Worm (Caenorhabditis elegans) whole organism, midembryonic: ENCODE measurements around the gene his-60.

Experiments used
- T22C8.4 ChIP-seq: fragments of 200-800 bp; sonication (Bioruptor generic); IDR thresholded peaks from 2 replicates; pipeline ENCODE4 v1.3.6; 2022; ENCODE audit warnings: missing genetic modification characterization, missing compliant biosample characterization
- cog-1 ChIP-seq: sonication (generic microtip); optimal IDR thresholded peaks from 2 replicates; lab custom pipeline; 2016; ENCODE audit warnings: missing genetic modification characterization, missing compliant biosample characterization
- flt-1 ChIP-seq: fragments of 200-800 bp; sonication (Bioruptor generic); IDR thresholded peaks from 2 replicates; pipeline ENCODE4 v1.3.6; 2022; ENCODE audit warnings: missing genetic modification characterization, missing compliant biosample characterization
- klf-2 ChIP-seq: fragments of 200-800 bp; sonication (Bioruptor generic); conservative IDR thresholded peaks from 2 replicates; pipeline ENCODE4 v1.3.6; 2022; ENCODE audit warnings: missing genetic modification reagents, missing genetic modification characterization, missing compliant biosample characterization
- med-1 ChIP-seq: sonication (generic microtip); optimal IDR thresholded peaks from 2 replicates; lab custom pipeline; 2017; ENCODE audit warnings: missing genetic modification characterization, mild to moderate bottlenecking, missing compliant biosample characterization, antibody characterized with exemption, missing genetic modification reagents; ENCODE audit not compliant: insufficient read depth
- ref-1 ChIP-seq: fragments of 200-800 bp; sonication (Bioruptor generic); conservative IDR thresholded peaks from 2 replicates; pipeline ENCODE4 v1.3.6; 2022; ENCODE audit warnings: missing genetic modification reagents, missing genetic modification characterization, missing compliant biosample characterization
- tab-1 ChIP-seq: fragments of 200-800 bp; sonication (Bioruptor generic); IDR thresholded peaks from 2 replicates; pipeline ENCODE4 v1.3.6; 2022; ENCODE audit warnings: missing genetic modification characterization, missing compliant biosample characterization
- ztf-23 ChIP-seq: fragments of 200-800 bp; sonication (Bioruptor generic); IDR thresholded peaks from 2 replicates; pipeline ENCODE4 v1.3.6; 2022; ENCODE audit warnings: missing genetic modification reagents, missing genetic modification characterization, missing compliant biosample characterization
- ztf-29 ChIP-seq: fragments of 200-800 bp; sonication (Bioruptor generic); IDR thresholded peaks from 2 replicates; pipeline ENCODE4 v1.3.6; 2022; ENCODE audit warnings: missing genetic modification reagents, missing genetic modification characterization, missing compliant biosample characterization

his-60 gene

DNA sequence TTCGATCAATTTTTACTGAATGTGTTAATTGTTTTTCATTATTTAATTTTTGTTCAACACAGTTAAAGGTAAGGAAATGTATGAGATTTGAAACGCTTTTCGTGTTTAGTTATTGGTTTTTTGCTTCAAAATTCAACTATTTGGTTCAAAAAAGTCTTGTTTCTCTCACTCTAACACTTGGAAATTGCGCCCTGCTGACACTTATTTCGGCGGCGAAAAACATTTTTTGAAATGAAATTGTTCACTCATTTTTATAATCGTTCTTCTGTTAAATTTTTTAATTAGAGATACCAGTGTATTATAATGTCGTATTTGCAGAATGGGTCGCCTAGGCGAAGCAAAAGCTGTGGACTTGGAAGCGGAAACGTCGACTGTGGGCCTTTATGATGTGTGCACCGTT lies 9.7 kb downstream of the his-60 start, which contains the start of gene rod-1:
TSS of gene rod-1 (plus strand) at position 319 of the 400 bp plus-strand sequence.
- TF ChIP-seq klf-2 (no peak), med-1 (no peak), T22C8.4 (GFP tag; lab: Robert Waterston, UW) (no peak), ref-1 (GFP tag; lab: Robert Waterston, UW) (no peak)

DNA sequence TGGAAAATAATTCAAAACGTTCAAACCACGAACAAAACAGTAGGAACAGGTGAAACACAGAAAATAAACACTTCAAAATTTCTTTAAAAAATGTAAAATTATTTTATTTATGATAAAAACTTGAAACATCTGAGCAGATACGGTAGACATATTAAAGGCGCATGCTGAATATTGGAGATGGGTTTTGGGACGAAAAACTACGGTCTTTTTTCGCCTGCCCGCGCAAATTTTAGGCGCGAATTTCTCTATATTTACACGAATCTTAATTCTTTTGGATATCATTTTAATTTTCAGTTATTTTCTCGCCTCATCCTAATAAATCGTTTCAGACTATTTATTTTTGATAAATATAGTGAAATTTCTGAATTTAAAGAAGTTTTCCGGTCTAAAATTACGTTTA lies 10.1 kb downstream of the his-60 start:
- TF ChIP-seq tab-1, result no peak
- TF ChIP-seq ztf-23 (GFP tag; lab: Robert Waterston, UW), result no peak
- TF ChIP-seq T22C8.4 (GFP tag; lab: Robert Waterston, UW), result no peak
- no peak for TF ChIP-seq cog-1
- no peak for TF ChIP-seq med-1
- TF ChIP-seq flt-1, result no peak
- no peak for TF ChIP-seq klf-2
- no peak for TF ChIP-seq ref-1 (GFP tag; lab: Robert Waterston, UW)
- no peak for TF ChIP-seq ztf-29 (GFP tag; lab: Robert Waterston, UW)

DNA sequence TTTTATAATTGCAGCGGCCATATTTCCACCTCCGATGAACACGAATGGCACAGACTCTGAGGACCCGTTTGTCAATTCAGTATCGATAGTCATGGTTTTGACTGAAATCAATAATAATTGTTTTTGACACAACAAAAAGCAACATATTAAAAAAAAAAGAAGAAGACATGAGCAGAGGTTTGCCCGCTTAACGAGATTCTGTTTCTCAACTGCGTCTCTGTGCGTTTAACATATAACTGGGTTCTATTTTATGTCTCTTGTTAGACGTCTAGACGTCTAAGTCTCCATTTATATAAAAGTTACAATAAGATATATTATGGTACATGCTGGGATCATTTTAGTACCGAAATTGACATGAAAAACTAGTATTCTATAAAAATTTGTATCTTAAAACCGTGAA lies 10.6 kb downstream of the his-60 start, which contains the start of gene pycr-4:
TSS of gene pycr-4 (minus strand) at position 101 of the 400 bp plus-strand sequence.
- no peak for TF ChIP-seq T22C8.4 (GFP tag; lab: Robert Waterston, UW)
- no peak for TF ChIP-seq klf-2
- no peak for TF ChIP-seq ztf-29 (GFP tag; lab: Robert Waterston, UW)
- no peak for TF ChIP-seq flt-1
- TF ChIP-seq tab-1, result no peak
- no peak for TF ChIP-seq med-1
- TF ChIP-seq ztf-23 (GFP tag; lab: Robert Waterston, UW), result no peak
- no peak for TF ChIP-seq cog-1
- no peak for TF ChIP-seq ref-1 (GFP tag; lab: Robert Waterston, UW)

DNA sequence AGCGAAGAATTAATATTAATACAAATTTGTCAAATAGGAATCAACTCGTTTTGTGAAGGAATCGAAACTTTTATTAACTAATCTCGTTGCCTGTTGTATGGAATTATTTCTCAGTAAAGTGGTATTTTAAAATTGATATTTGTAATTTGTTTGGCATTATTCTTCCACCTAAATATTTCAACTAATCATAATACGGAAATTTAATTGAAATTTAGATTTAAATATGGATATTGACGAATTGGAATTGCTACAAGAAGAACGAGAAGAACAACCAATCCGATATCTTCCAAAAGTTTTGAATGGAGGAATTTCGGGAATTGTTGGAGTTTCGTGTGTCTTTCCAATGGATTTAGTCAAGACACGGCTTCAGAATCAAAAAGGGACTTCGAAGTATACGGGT lies 13.0 kb downstream of the his-60 start, which contains the start of gene slc-25A18.2:
TSS of gene slc-25A18.2 (plus strand) at position 216 of the 400 bp plus-strand sequence.
- no peak for TF ChIP-seq T22C8.4 (GFP tag; lab: Robert Waterston, UW)
- no peak for TF ChIP-seq ztf-29 (GFP tag; lab: Robert Waterston, UW)
- no peak for TF ChIP-seq ref-1 (GFP tag; lab: Robert Waterston, UW)
- no peak for TF ChIP-seq med-1
- TF ChIP-seq klf-2, result no peak
- TF ChIP-seq flt-1, result no peak
- TF ChIP-seq tab-1, result no peak
- TF ChIP-seq ztf-23 (GFP tag; lab: Robert Waterston, UW), result no peak

- no peak for TF ChIP-seq T22C8.4 (GFP tag; lab: Robert Waterston, UW)
- TF ChIP-seq med-1, result no peak
- no peak for TF ChIP-seq tab-1
- TF ChIP-seq ztf-23 (GFP tag; lab: Robert Waterston, UW), result no peak
- TF ChIP-seq ref-1 (GFP tag; lab: Robert Waterston, UW), result no peak
- no peak for TF ChIP-seq klf-2
- TF ChIP-seq ztf-29 (GFP tag; lab: Robert Waterston, UW), result no peak
- no peak for TF ChIP-seq cog-1
- TF ChIP-seq flt-1, result no peak
These were observed 14.6 kb downstream of the his-60 start, which contains the start of the genes plk-3 and F55G1.6 for ce11 chrIV:7473159-7473649. plk-3 (minus strand) TSS chrIV:7473209. F55G1.6 (plus strand) TSS chrIV:7473517.

- TF ChIP-seq med-1 (no peak), klf-2 (no peak), flt-1 (no peak), tab-1 (no peak), ref-1 (GFP tag; lab: Robert Waterston, UW) (no peak), cog-1 (no peak), ztf-29 (GFP tag; lab: Robert Waterston, UW) (no peak), ztf-23 (GFP tag; lab: Robert Waterston, UW) (no peak), T22C8.4 (GFP tag; lab: Robert Waterston, UW) (no peak)
These were observed 17.9 kb downstream of the his-60 start, which contains the start of gene F55G1.7 for ce11 chrIV:7469782-7470413. F55G1.7 (minus strand) TSS chrIV:7469832.

- TF ChIP-seq med-1 (no peak), tab-1 (no peak), ztf-23 (GFP tag; lab: Robert Waterston, UW) (no peak), ztf-29 (GFP tag; lab: Robert Waterston, UW) (no peak), flt-1 (no peak), klf-2 (no peak), T22C8.4 (GFP tag; lab: Robert Waterston, UW) (no peak), cog-1 (no peak), ref-1 (GFP tag; lab: Robert Waterston, UW) (no peak)
These were observed 19.2 kb downstream of the his-60 start for ce11 chrIV:7468638-7469037.

- TF ChIP-seq ztf-23 (GFP tag; lab: Robert Waterston, UW) (no peak), klf-2 (no peak), T22C8.4 (GFP tag; lab: Robert Waterston, UW) (no peak)
These were observed 20.6 kb downstream of the his-60 start for ce11 chrIV:7467170-7467569.

DNA sequence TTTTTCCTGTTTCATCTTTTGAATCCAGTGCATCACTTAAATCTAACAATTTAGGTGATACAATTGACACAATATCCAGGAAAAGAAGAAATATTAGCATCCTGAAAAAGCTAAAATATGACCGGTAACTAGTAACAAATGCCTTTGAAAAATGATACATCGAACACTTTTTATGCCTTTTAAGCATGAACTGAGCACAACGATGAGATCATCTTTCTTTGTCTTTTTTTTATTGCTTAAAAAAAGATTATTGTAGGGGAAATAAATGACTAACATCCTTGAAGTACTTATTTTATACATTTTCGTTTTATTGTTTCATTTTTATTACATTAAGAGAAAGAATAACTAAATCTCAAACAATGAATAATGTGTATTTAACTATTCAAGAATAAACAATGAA lies 21.9 kb downstream of the his-60 start, which contains the start of gene F13B6.3:
TSS of gene F13B6.3 (minus strand) at position 101 of the 400 bp plus-strand sequence.
- TF ChIP-seq T22C8.4 (GFP tag; lab: Robert Waterston, UW), result no peak
- TF ChIP-seq cog-1, result no peak
- no peak for TF ChIP-seq flt-1
- TF ChIP-seq ztf-23 (GFP tag; lab: Robert Waterston, UW), result no peak
- no peak for TF ChIP-seq ref-1 (GFP tag; lab: Robert Waterston, UW)
- no peak for TF ChIP-seq tab-1
- TF ChIP-seq ztf-29 (GFP tag; lab: Robert Waterston, UW), result no peak
- no peak for TF ChIP-seq med-1
- TF ChIP-seq klf-2, result no peak

- TF ChIP-seq klf-2, result no peak
- no peak for TF ChIP-seq ref-1 (GFP tag; lab: Robert Waterston, UW)
- no peak for TF ChIP-seq cog-1
- TF ChIP-seq tab-1, result no peak
- TF ChIP-seq ztf-29 (GFP tag; lab: Robert Waterston, UW), result no peak
- TF ChIP-seq med-1, result no peak
- no peak for TF ChIP-seq ztf-23 (GFP tag; lab: Robert Waterston, UW)
These were observed 27.6 kb downstream of the his-60 start, which contains the start of gene F13B6.2 for ce11 chrIV:7460225-7460624. F13B6.2 (minus strand) TSS chrIV:7460325.
